Worm (Caenorhabditis elegans) whole organism, midembryonic: ENCODE measurements around the gene F21C10.3.

Experiments
- cog-1 ChIP-seq: sonication (generic microtip); optimal IDR thresholded peaks from 2 replicates; lab custom pipeline; 2016; ENCODE audit warnings: missing genetic modification characterization, missing compliant biosample characterization
- flt-1 ChIP-seq: fragments of 200-800 bp; sonication (Bioruptor generic); IDR thresholded peaks from 2 replicates; pipeline ENCODE4 v1.3.6; 2022; ENCODE audit warnings: missing genetic modification characterization, missing compliant biosample characterization
- klf-2 ChIP-seq: fragments of 200-800 bp; sonication (Bioruptor generic); conservative IDR thresholded peaks from 2 replicates; pipeline ENCODE4 v1.3.6; 2022; ENCODE audit warnings: missing genetic modification reagents, missing genetic modification characterization, missing compliant biosample characterization
- ref-1 ChIP-seq: fragments of 200-800 bp; sonication (Bioruptor generic); conservative IDR thresholded peaks from 2 replicates; pipeline ENCODE4 v1.3.6; 2022; ENCODE audit warnings: missing genetic modification reagents, missing genetic modification characterization, missing compliant biosample characterization
- tab-1 ChIP-seq: fragments of 200-800 bp; sonication (Bioruptor generic); IDR thresholded peaks from 2 replicates; pipeline ENCODE4 v1.3.6; 2022; ENCODE audit warnings: missing genetic modification characterization, missing compliant biosample characterization
- ztf-29 ChIP-seq: fragments of 200-800 bp; sonication (Bioruptor generic); IDR thresholded peaks from 2 replicates; pipeline ENCODE4 v1.3.6; 2022; ENCODE audit warnings: missing genetic modification reagents, missing genetic modification characterization, missing compliant biosample characterization

DNA sequence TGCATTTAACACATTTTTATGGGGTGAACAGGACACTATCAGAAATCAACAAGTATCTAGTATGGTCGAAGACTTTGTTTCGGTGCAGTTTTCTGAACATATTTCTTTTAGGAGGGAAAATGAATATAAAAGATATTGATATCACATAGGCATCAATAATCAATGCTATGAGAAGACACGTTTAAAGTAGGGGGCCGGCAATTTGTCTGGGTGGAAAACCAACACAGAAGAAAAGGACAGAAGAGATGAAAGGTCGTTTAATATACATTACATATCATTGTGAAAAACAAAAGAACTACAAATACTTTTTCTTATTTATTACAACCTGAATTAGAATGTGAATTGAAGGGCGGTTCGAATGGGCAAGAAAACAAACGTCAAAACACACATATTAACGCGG, 24.5 kb downstream of the F21C10.3 start:
- TF ChIP-seq cog-1 (tag; lab: Kevin White, UChicago) = no peak
- no peak for TF ChIP-seq tab-1
- no peak for TF ChIP-seq ref-1
- no peak for TF ChIP-seq flt-1 (GFP tag; lab: Robert Waterston, UW)
- no peak for TF ChIP-seq ztf-29 (GFP tag; lab: Robert Waterston, UW)
- TF ChIP-seq klf-2 = no peak
